Fruit fly (Drosophila melanogaster) whole organism, larva: ENCODE measurements around the gene CG8757.

Source experiments
- noc ChIP-seq: fragments of 200-800 bp; sonication (Bioruptor generic); optimal IDR thresholded peaks from 3 replicates; lab custom pipeline; 2019; ENCODE audit warnings: missing biosample characterization, mild to moderate bottlenecking, missing genetic modification characterization, moderate library complexity

CG8757 gene

dm6 chr3L:13843356-13843755, 1.3 kb upstream of the CG8757 start, which contains the start of gene Tsp68C:
Gene Tsp68C, plus strand, starts transcription at chr3L:13843656.
- TF ChIP-seq noc (tag; lab: Kevin White, UChicago): no peak

- no peak for TF ChIP-seq noc (tag; lab: Kevin White, UChicago)
These were observed 877 bp upstream of the CG8757 start, which contains the start of gene CG8750 for dm6 chr3L:13842917-13843316. Gene CG8750, minus strand, starts transcription at chr3L:13843017.

- TF ChIP-seq noc (tag; lab: Kevin White, UChicago): no peak
These were observed 1.3 kb downstream of the CG8757 start for dm6 chr3L:13840731-13841130.

- no peak for TF ChIP-seq noc (tag; lab: Kevin White, UChicago)
These were observed 4.6 kb downstream of the CG8757 start, which contains the start of gene CG43184 for dm6 chr3L:13837456-13837855. Gene CG43184, plus strand, starts transcription at chr3L:13837756.

dm6 chr3L:13803258-13803657, 38.8 kb downstream of the CG8757 start, which contains the start of gene bru3:
Gene bru3, minus strand, starts transcription at chr3L:13803400.
- no peak for TF ChIP-seq noc (tag; lab: Kevin White, UChicago)
